Fruit fly (Drosophila melanogaster) whole organism, prepupa: ENCODE data around the gene Obp83a.

Experiments
- Blimp-1 ChIP-seq: fragments of 200-800 bp; sonication (Bioruptor generic); optimal IDR thresholded peaks from 3 replicates; lab custom pipeline; 2017; ENCODE audit warnings: missing biosample characterization, missing genetic modification characterization, mild to moderate bottlenecking, moderate library complexity, missing genetic modification reagents
- CG6854 ChIP-seq: fragments of 200-800 bp; sonication (Bioruptor generic); optimal IDR thresholded peaks from 2 replicates; lab custom pipeline; 2017; ENCODE audit warnings: missing biosample characterization, mild to moderate bottlenecking, missing genetic modification characterization
- Gug ChIP-seq: fragments of 200-800 bp; sonication (Bioruptor generic); IDR thresholded peaks from 2 replicates; pipeline ENCODE4 v1.3.6; 2022; ENCODE audit warnings: missing biosample characterization, missing genetic modification characterization
- esn ChIP-seq: fragments of 200-800 bp; sonication (Bioruptor generic); optimal IDR thresholded peaks from 2 replicates; lab custom pipeline; 2016; ENCODE audit warnings: missing biosample characterization, mild to moderate bottlenecking, missing genetic modification characterization, moderate library complexity
- ss ChIP-seq, 2 experiments: fragments of 200-800 bp; sonication (Bioruptor generic); optimal IDR thresholded peaks; 2 replicates in 1 of 2; 3 replicates in 1 of 2; lab custom pipeline; 2017 to 2018; ENCODE audit warnings: mild to moderate bottlenecking in 2 of 2, missing biosample characterization in 2 of 2, missing genetic modification characterization in 2 of 2, moderate library complexity in 1 of 2

DNA sequence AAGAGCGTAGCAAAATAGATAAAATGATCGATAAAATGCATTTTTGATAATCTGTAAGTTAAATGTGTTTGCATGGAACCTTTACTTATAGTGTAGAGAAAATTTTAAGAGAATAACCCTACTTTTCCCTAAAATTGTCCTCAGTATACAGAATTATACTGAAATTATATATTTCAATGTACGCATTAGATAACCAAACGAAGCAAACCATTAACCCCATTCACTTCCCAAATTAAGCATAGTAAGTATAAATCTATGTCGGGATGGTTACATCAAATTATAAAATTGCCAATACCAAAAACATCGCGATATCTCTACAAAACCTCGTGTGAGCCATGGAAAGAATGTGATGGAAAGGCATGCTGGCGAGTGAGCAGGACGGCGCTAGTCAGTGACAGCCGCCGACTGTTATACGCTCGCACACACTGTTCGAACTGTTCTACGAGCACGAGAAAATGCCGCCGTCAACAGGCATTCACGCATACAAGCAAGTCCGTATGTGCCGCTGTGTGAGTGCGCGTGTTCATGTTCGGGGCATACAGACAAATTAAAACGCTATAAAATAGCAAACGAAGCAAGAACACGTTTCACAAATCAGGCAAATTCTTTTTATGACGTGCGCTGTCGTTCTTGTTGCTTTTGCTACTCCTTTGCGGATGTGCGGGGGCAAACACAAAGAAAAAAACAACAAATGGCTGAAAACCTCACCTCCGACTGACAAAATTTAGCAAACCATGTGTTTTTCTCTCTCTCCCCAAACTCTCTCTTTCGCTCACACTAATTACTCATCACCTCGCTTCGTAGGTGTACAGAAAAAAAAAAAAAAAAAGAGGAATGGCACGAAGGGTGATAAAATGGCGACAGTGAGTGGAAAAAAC is 32.3 kb upstream of the Obp83a start:
- TF ChIP-seq CG6854: peak; percentile 38
- peak; percentile 26 for TF ChIP-seq Blimp-1 (GFP tag; lab: Kevin White, UChicago)
- TF ChIP-seq ss (GFP tag; optimal IDR thresholded peaks at IDR 0.05; lab: Kevin White, UChicago): peak; percentile 76 to 78
- TF ChIP-seq Gug: no peak
- no peak for TF ChIP-seq esn (GFP tag; lab: Kevin White, UChicago)
